Worm (Caenorhabditis elegans) whole organism, L1 larva: Measurements from ENCODE around the gene F25G6.9.

Experiments used
- C04F5.9 ChIP-seq: sonication (generic microtip); optimal IDR thresholded peaks from 2 replicates; lab custom pipeline; 2016; ENCODE audit warnings: missing genetic modification characterization, missing compliant biosample characterization
- C16A3.4 ChIP-seq: fragments of 150-350 bp; optimal IDR thresholded peaks from 2 replicates; lab custom pipeline; 2014; ENCODE audit warnings: missing biosample characterization, missing genetic modification characterization
- F16B12.6 ChIP-seq: fragments of 150-350 bp; optimal IDR thresholded peaks from 2 replicates; lab custom pipeline; 2014; ENCODE audit warnings: missing biosample characterization, missing genetic modification characterization
- aha-1 ChIP-seq: fragments of 150-350 bp; optimal IDR thresholded peaks from 2 replicates; lab custom pipeline; 2014; ENCODE audit warnings: missing biosample characterization, missing genetic modification characterization
- ceh-8 ChIP-seq: fragments of 200-800 bp; sonication (Bioruptor generic); optimal IDR thresholded peaks from 2 replicates; lab custom pipeline; 2018; ENCODE audit warnings: mild to moderate bottlenecking, missing genetic modification characterization, moderate library complexity, missing compliant biosample characterization
- ceh-82 ChIP-seq, 3 experiments: fragments of 150-350 bp in 1 of 3; sonication (generic microtip) in 2 of 3; optimal IDR thresholded peaks; 2 replicates each; lab custom pipeline; 2014 to 2017; ENCODE audit warnings: missing biosample characterization in 3 of 3, missing genetic modification characterization in 3 of 3
- ceh-90 ChIP-seq: sonication (generic microtip); optimal IDR thresholded peaks from 2 replicates; lab custom pipeline; 2016; ENCODE audit warnings: missing genetic modification characterization, missing compliant biosample characterization
- dpl-1 ChIP-seq, 3 experiments: fragments of 150-350 bp in 2 of 3; sonication (generic microtip) in 1 of 3; optimal IDR thresholded peaks; 2 replicates each; lab custom pipeline; 2014 to 2017; ENCODE audit warnings: missing biosample characterization in 3 of 3, missing genetic modification characterization in 3 of 3, missing genetic modification reagents in 3 of 3
- dsc-1 ChIP-seq: sonication (generic microtip); optimal IDR thresholded peaks from 2 replicates; lab custom pipeline; 2016; ENCODE audit warnings: mild to moderate bottlenecking, missing genetic modification characterization, missing compliant biosample characterization
- efl-1 ChIP-seq, 4 experiments: fragments of 150-350 bp; optimal IDR thresholded peaks in 3 of 4; peaks in 1 of 4; 1 replicate in 1 of 4; 2 replicates in 3 of 4; lab custom pipeline; 2014; ENCODE audit warnings: missing biosample characterization in 2 of 4, missing genetic modification characterization in 2 of 4, missing genetic modification reagents in 2 of 4
- efl-3 ChIP-seq: fragments of 200-800 bp; sonication (Bioruptor generic); optimal IDR thresholded peaks from 2 replicates; lab custom pipeline; 2018; ENCODE audit warnings: mild to moderate bottlenecking, missing genetic modification characterization, missing compliant biosample characterization
- egl-13 ChIP-seq: sonication (generic microtip); optimal IDR thresholded peaks from 2 replicates; lab custom pipeline; 2016; ENCODE audit warnings: missing genotype, missing genetic modification reagents, missing genetic modification characterization, missing compliant biosample characterization
- elt-2 ChIP-seq: sonication (generic microtip); optimal IDR thresholded peaks from 2 replicates; lab custom pipeline; 2016; ENCODE audit warnings: missing genetic modification characterization, mild to moderate bottlenecking, inconsistent platforms, missing compliant biosample characterization, missing genetic modification reagents
- fkh-4 ChIP-seq: sonication (generic microtip); optimal IDR thresholded peaks from 2 replicates; lab custom pipeline; 2016; ENCODE audit warnings: missing compliant biosample characterization, missing genetic modification characterization, borderline replicate concordance
- fkh-8 ChIP-seq: sonication (generic microtip); optimal IDR thresholded peaks from 2 replicates; lab custom pipeline; 2016; ENCODE audit warnings: mild to moderate bottlenecking, missing genetic modification characterization, missing compliant biosample characterization
- fos-1 ChIP-seq: fragments of 150-350 bp; optimal IDR thresholded peaks from 2 replicates; lab custom pipeline; 2014; ENCODE audit warnings: missing biosample characterization, missing genetic modification characterization
- grh-1 ChIP-seq: fragments of 200-800 bp; sonication (Bioruptor generic); IDR thresholded peaks from 2 replicates; pipeline ENCODE4 v1.3.6; 2022; ENCODE audit warnings: missing genetic modification reagents, missing genetic modification characterization, missing compliant biosample characterization
- hlh-4 ChIP-seq: sonication (generic microtip); optimal IDR thresholded peaks from 2 replicates; lab custom pipeline; 2016; ENCODE audit warnings: mild to moderate bottlenecking, missing genetic modification characterization, missing compliant biosample characterization
- irx-1 ChIP-seq: sonication (generic microtip); optimal IDR thresholded peaks from 2 replicates; lab custom pipeline; 2016; ENCODE audit warnings: missing genetic modification characterization, missing compliant biosample characterization
- isw-1 ChIP-seq: fragments of 200-800 bp; sonication (Bioruptor generic); IDR thresholded peaks from 2 replicates; pipeline ENCODE4 v1.3.6; 2022; ENCODE audit warnings: missing genetic modification characterization, missing compliant biosample characterization
- jun-1 ChIP-seq: fragments of 150-350 bp; optimal IDR thresholded peaks from 2 replicates; lab custom pipeline; 2014; ENCODE audit warnings: missing biosample characterization, missing genetic modification reagents, missing genetic modification characterization
- lin-13 ChIP-seq: fragments of 150-350 bp; optimal IDR thresholded peaks from 2 replicates; lab custom pipeline; 2014; ENCODE audit warnings: missing biosample characterization, missing genetic modification reagents, missing genetic modification characterization
- lin-14 ChIP-seq: fragments of 200-800 bp; sonication (Bioruptor generic); optimal IDR thresholded peaks from 2 replicates; lab custom pipeline; 2018; ENCODE audit warnings: mild to moderate bottlenecking, missing genetic modification characterization, moderate library complexity, missing compliant biosample characterization
- lin-15B ChIP-seq: fragments of 150-350 bp; sonication (generic microtip); optimal IDR thresholded peaks from 3 replicates; lab custom pipeline; 2014; ENCODE audit warnings: missing biosample characterization, missing genetic modification characterization
- lin-39 ChIP-seq: fragments of 150-350 bp; optimal IDR thresholded peaks from 2 replicates; lab custom pipeline; 2014; ENCODE audit warnings: missing biosample characterization, missing genetic modification reagents, missing genetic modification characterization
- lir-3 ChIP-seq: sonication (generic microtip); optimal IDR thresholded peaks from 2 replicates; lab custom pipeline; 2016; ENCODE audit warnings: mild to moderate bottlenecking, missing genetic modification characterization, moderate library complexity, missing compliant biosample characterization; ENCODE audit not compliant: poor library complexity
- lsy-2 ChIP-seq, 2 experiments: fragments of 150-350 bp; optimal IDR thresholded peaks; 2 replicates each; lab custom pipeline; 2014; ENCODE audit warnings: missing biosample characterization in 2 of 2, missing genetic modification characterization in 2 of 2
- mab-9 ChIP-seq: fragments of 200-800 bp; sonication (Bioruptor generic); IDR thresholded peaks from 2 replicates; pipeline ENCODE4 v1.3.6; 2022; ENCODE audit warnings: missing genetic modification reagents, missing genetic modification characterization, missing compliant biosample characterization
- mdl-1 ChIP-seq, 2 experiments: fragments of 150-350 bp; optimal IDR thresholded peaks; 2 replicates each; lab custom pipeline; 2014 to 2017; ENCODE audit warnings: missing biosample characterization in 2 of 2, missing genetic modification characterization in 2 of 2, inconsistent platforms in 1 of 2
- mef-2 ChIP-seq: fragments of 150-350 bp; optimal IDR thresholded peaks from 2 replicates; lab custom pipeline; 2014; ENCODE audit warnings: missing biosample characterization, missing genetic modification characterization
- mep-1 ChIP-seq: fragments of 150-350 bp; optimal IDR thresholded peaks from 2 replicates; lab custom pipeline; 2014; ENCODE audit warnings: missing biosample characterization, missing genetic modification characterization
- nhr-11 ChIP-seq: fragments of 150-350 bp; optimal IDR thresholded peaks from 2 replicates; lab custom pipeline; 2014; ENCODE audit warnings: missing biosample characterization, missing genetic modification characterization
- nhr-12 ChIP-seq: sonication (generic microtip); optimal IDR thresholded peaks from 2 replicates; lab custom pipeline; 2017; ENCODE audit warnings: missing biosample characterization, missing genetic modification characterization
- nhr-19 ChIP-seq: fragments of 200-800 bp; sonication (Bioruptor generic); conservative IDR thresholded peaks from 2 replicates; pipeline ENCODE4 v1.3.6; 2022; ENCODE audit warnings: missing genetic modification characterization, missing compliant biosample characterization
- nhr-20 ChIP-seq: sonication (generic microtip); optimal IDR thresholded peaks from 2 replicates; lab custom pipeline; 2016; ENCODE audit warnings: mild to moderate bottlenecking, missing genetic modification characterization, missing compliant biosample characterization
- nhr-28 ChIP-seq: fragments of 150-350 bp; optimal IDR thresholded peaks from 2 replicates; lab custom pipeline; 2014; ENCODE audit warnings: missing biosample characterization, missing genetic modification characterization
- nhr-71 ChIP-seq: sonication (generic microtip); optimal IDR thresholded peaks from 2 replicates; lab custom pipeline; 2016; ENCODE audit warnings: mild to moderate bottlenecking, missing genetic modification characterization, moderate library complexity, missing compliant biosample characterization
- nhr-77 ChIP-seq: fragments of 150-350 bp; optimal IDR thresholded peaks from 2 replicates; lab custom pipeline; 2014; ENCODE audit warnings: missing biosample characterization, missing genetic modification characterization
- nhr-84 ChIP-seq: sonication (generic microtip); optimal IDR thresholded peaks from 2 replicates; lab custom pipeline; 2017; ENCODE audit warnings: missing biosample characterization, missing genetic modification characterization
- nhr-85 ChIP-seq: sonication (generic microtip); peaks from one replicate; lab custom pipeline; 2016; ENCODE audit warnings: missing genetic modification characterization, inconsistent platforms, missing compliant biosample characterization
- rnt-1 ChIP-seq: sonication (generic microtip); optimal IDR thresholded peaks from 2 replicates; lab custom pipeline; 2016; ENCODE audit warnings: mild to moderate bottlenecking, missing genetic modification characterization, moderate library complexity, missing compliant biosample characterization
- skn-1 ChIP-seq: fragments of 150-350 bp; optimal IDR thresholded peaks from 2 replicates; lab custom pipeline; 2014; ENCODE audit warnings: missing biosample characterization, missing genetic modification characterization
- snu-23 ChIP-seq: sonication (generic microtip); optimal IDR thresholded peaks from 2 replicates; lab custom pipeline; 2016; ENCODE audit warnings: missing genetic modification characterization, missing compliant biosample characterization
- sox-4 ChIP-seq: sonication (generic microtip); optimal IDR thresholded peaks from 2 replicates; lab custom pipeline; 2016; ENCODE audit warnings: missing genetic modification characterization, missing compliant biosample characterization
- sptf-1 ChIP-seq: fragments of 150-350 bp; optimal IDR thresholded peaks from 2 replicates; lab custom pipeline; 2014; ENCODE audit warnings: missing biosample characterization, missing genetic modification characterization
- sup-37 ChIP-seq: fragments of 200-800 bp; sonication (Bioruptor generic); optimal IDR thresholded peaks from 2 replicates; lab custom pipeline; 2018; ENCODE audit warnings: mild to moderate bottlenecking, missing genetic modification characterization, missing compliant biosample characterization
- swsn-7 ChIP-seq: sonication (generic microtip); optimal IDR thresholded peaks from 2 replicates; lab custom pipeline; 2016; ENCODE audit warnings: missing genetic modification characterization, missing compliant biosample characterization
- tbx-2 ChIP-seq: sonication (generic microtip); optimal IDR thresholded peaks from 2 replicates; lab custom pipeline; 2016; ENCODE audit warnings: missing genetic modification characterization, missing compliant biosample characterization
- unc-130 ChIP-seq: fragments of 150-350 bp; optimal IDR thresholded peaks from 2 replicates; lab custom pipeline; 2017; ENCODE audit warnings: missing biosample characterization, missing genetic modification characterization, inconsistent platforms
- unc-30 ChIP-seq: sonication (generic microtip); optimal IDR thresholded peaks from 2 replicates; lab custom pipeline; 2017; ENCODE audit warnings: missing biosample characterization, missing genetic modification characterization
- zag-1 ChIP-seq: fragments of 150-350 bp; optimal IDR thresholded peaks from 2 replicates; lab custom pipeline; 2014; ENCODE audit warnings: missing biosample characterization, missing genetic modification characterization
- ztf-11 ChIP-seq, 2 experiments: sonication (generic microtip); optimal IDR thresholded peaks; 2 replicates each; lab custom pipeline; 2016 to 2017; ENCODE audit warnings: missing genetic modification characterization in 2 of 2, missing biosample characterization in 1 of 2, missing compliant biosample characterization in 1 of 2
- ztf-4 ChIP-seq: fragments of 150-350 bp; optimal IDR thresholded peaks from 2 replicates; lab custom pipeline; 2014; ENCODE audit warnings: missing biosample characterization, missing genetic modification characterization

Gene F25G6.9

DNA sequence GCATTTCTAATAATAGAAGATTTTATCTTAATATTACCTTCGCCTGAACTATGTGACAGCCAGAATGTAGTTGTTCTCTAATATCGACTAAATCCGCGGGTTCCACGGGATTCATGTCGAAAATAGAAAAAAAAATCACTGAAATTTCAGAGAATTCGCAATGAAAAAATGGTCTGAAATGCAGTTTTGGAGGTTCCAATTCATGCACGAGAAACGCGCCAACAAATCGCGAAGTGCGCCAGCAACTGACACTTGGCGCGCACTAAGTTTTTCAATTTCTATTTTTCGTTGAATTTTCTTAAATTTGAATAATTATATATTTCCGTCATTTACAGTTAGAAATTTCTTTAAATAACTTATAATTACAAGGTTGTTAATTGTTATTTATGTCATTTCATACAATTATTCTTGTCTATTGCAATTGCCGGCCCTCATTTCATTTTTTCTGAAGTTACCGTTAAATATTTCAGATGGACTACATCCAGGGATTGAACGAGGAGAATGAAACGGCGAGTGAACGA lies at the start of gene F25G6.9, which contains the start of gene symk-1:
Gene F25G6.9 (minus strand): TSS at position 160 of the 521 bp plus-strand sequence.
Gene symk-1 (plus strand): TSS at position 471 of the 521 bp plus-strand sequence.
- TF ChIP-seq C04F5.9 (no peak), fkh-8 (tag; lab: Kevin White, UChicago) (peak; percentile 9), lin-15B (peak; percentile 16), tbx-2 (tag; lab: Kevin White, UChicago) (peak; percentile 81), nhr-28 (tag; lab: Kevin White, UChicago) (no peak), lin-13 (GFP tag; lab: Kevin White, UChicago) (peak; percentile 41), isw-1 (peak; percentile 66), aha-1 (tag; lab: Kevin White, UChicago) (no peak), grh-1 (peak; percentile 44), nhr-84 (no peak), nhr-85 (peak; percentile 86), sox-4 (tag; lab: Kevin White, UChicago) (peak; percentile 57), mdl-1 (tag; optimal IDR thresholded peaks at IDR 0.05; lab: Kevin White, UChicago) (peak in 1 of 2 experiments; percentile 37), egl-13 (tag; lab: Kevin White, UChicago) (peak; percentile 29), lin-14 (peak; percentile 72), swsn-7 (tag; lab: Kevin White, UChicago) (peak; percentile 82), nhr-12 (tag; lab: Kevin White, UChicago) (no peak), ztf-11 (tag; optimal IDR thresholded peaks at IDR 0.05; lab: Kevin White, UChicago) (peak in 1 of 2 experiments; percentile 41), skn-1 (tag; lab: Kevin White, UChicago) (peak; percentile 52), dsc-1 (peak; percentile 82), lir-3 (tag; lab: Kevin White, UChicago) (peak; percentile 47), dpl-1 (GFP tag; optimal IDR thresholded peaks at IDR 0.05; lab: Kevin White, UChicago) (peak; percentile 61 to 75 (median 71)), ceh-82 (tag; optimal IDR thresholded peaks at IDR 0.05; lab: Kevin White, UChicago) (peak; percentile 58 to 74 (median 69)), unc-30 (tag; lab: Kevin White, UChicago) (no peak), mep-1 (peak; percentile 87), fos-1 (tag; lab: Kevin White, UChicago) (peak; percentile 7), mab-9 (GFP tag; lab: Robert Waterston, UW) (no peak), ztf-4 (tag; lab: Kevin White, UChicago) (peak; percentile 12), sup-37 (GFP tag; lab: Kevin White, UChicago) (peak; percentile 41), irx-1 (peak; percentile 80), hlh-4 (tag; lab: Kevin White, UChicago) (no peak), fkh-4 (tag; lab: Kevin White, UChicago) (no peak), sptf-1 (no peak), efl-1 (optimal IDR thresholded peaks at IDR 0.05; lab: Kevin White, UChicago) (peak; percentile 64 to 77), efl-1 (GFP tag; optimal IDR thresholded peaks at IDR 0.05 in 1 of 2; lab: Kevin White, UChicago) (peak; percentile 73 to 97), efl-3 (GFP tag; lab: Kevin White, UChicago) (no peak), nhr-77 (tag; lab: Kevin White, UChicago) (no peak), elt-2 (tag; lab: Kevin White, UChicago) (peak; percentile 12), nhr-11 (tag; lab: Kevin White, UChicago) (peak; percentile 20), zag-1 (no peak), mef-2 (tag; lab: Kevin White, UChicago) (no peak), F16B12.6 (peak; percentile 3), C16A3.4 (tag; lab: Kevin White, UChicago) (peak; percentile 10), ceh-8 (GFP tag; lab: Kevin White, UChicago) (peak; percentile 37), jun-1 (no peak), nhr-19 (GFP tag; lab: Robert Waterston, UW) (peak; percentile 82), rnt-1 (tag; lab: Kevin White, UChicago) (peak; percentile 86), nhr-20 (tag; lab: Kevin White, UChicago) (peak; percentile 77), unc-130 (tag; lab: Kevin White, UChicago) (peak; percentile 12), nhr-71 (tag; lab: Kevin White, UChicago) (peak; percentile 86), lsy-2 (tag; optimal IDR thresholded peaks at IDR 0.05; lab: Kevin White, UChicago) (peak; percentile 72 to 82), ceh-90 (tag; lab: Kevin White, UChicago) (no peak), snu-23 (GFP tag; lab: Kevin White, UChicago) (peak; percentile 81), lin-39 (peak; percentile 76)
